Fruit fly (Drosophila melanogaster) whole organism: Measurements from ENCODE around the gene Cep290.
A peak's percentile ranks its signal among the peaks of the same experiment; 100 is the strongest.

Experiments used
- CG8478 ChIP-seq: fragments of >200 bp; optimal IDR thresholded peaks from 2 replicates; lab custom pipeline; 2018; ENCODE audit warnings: inconsistent platforms
- Dll ChIP-seq: fragments of >200 bp; optimal IDR thresholded peaks from 2 replicates; lab custom pipeline; 2017
- EcR ChIP-seq, 2 experiments: fragments of >200 bp; optimal IDR thresholded peaks; 2 replicates each; lab custom pipeline; 2017; ENCODE audit warnings: missing biosample characterization in 2 of 2, missing genetic modification characterization in 2 of 2, missing genetic modification reagents in 2 of 2
- pan ChIP-seq: fragments of >200 bp; optimal IDR thresholded peaks from 2 replicates; lab custom pipeline; 2017
- psq ChIP-seq: fragments of >200 bp; optimal IDR thresholded peaks from 2 replicates; lab custom pipeline; 2017
- usp ChIP-seq: fragments of >200 bp; optimal IDR thresholded peaks from 2 replicates; lab custom pipeline; 2017; ENCODE audit warnings: missing biosample characterization, missing genetic modification characterization, mixed read lengths

The Cep290 gene

DNA sequence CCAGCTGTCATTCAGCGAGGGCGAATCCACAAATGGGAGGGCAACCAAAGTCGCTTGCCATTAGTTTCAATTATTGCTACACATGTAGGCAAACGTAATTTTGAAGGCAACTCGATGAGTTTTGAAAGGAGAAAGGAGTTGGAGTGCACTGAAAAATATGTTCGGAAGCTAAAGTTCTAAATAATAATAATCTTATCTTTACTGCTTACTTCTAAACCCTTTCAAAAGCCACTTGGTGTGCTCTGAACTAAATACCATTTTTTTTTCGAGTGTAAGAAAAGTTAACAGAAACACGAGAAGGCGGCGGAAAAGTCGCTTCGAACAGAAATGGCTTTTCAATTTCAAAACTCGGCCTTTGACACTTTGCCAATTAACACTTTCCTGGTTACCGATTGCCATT lies at the start of gene Cep290:
Gene Cep290 (plus strand): TSS at position 301 of the 400 bp plus-strand sequence.
- TF ChIP-seq Dll (lab: Kevin White, UChicago) = no peak
- no peak for TF ChIP-seq EcR (GFP tag; optimal IDR thresholded peaks at IDR 0.05; lab: Kevin White, UChicago)
- TF ChIP-seq usp (GFP tag; lab: Kevin White, UChicago) = no peak
- TF ChIP-seq pan (lab: Kevin White, UChicago) = no peak
- TF ChIP-seq psq = no peak
- TF ChIP-seq CG8478 = no peak

DNA sequence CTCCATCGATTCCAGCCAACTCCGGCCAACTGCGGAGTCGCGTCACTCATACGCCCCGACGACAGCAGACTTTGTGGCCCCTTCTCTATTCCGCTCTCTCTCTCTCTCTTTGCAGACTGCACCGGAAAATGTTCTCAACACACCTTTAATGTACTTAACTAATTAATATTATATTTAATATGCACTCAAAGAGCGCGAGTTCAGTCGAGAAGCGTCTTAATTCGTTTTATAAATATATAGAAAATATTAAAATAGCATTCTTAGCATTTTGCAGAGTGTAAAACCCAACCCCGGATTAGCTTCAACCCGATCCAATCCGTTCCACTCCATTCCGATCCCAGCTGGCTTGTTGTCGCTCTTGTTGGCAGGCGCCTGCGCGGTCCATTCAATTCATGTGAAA lies 49.3 kb upstream of the Cep290 start:
- no peak for TF ChIP-seq EcR (GFP tag; optimal IDR thresholded peaks at IDR 0.05; lab: Kevin White, UChicago)
- TF ChIP-seq CG8478 = no peak
- TF ChIP-seq psq = no peak
- no peak for TF ChIP-seq pan (lab: Kevin White, UChicago)
- TF ChIP-seq usp (GFP tag; lab: Kevin White, UChicago) = no peak
- no peak for TF ChIP-seq Dll (lab: Kevin White, UChicago)

DNA sequence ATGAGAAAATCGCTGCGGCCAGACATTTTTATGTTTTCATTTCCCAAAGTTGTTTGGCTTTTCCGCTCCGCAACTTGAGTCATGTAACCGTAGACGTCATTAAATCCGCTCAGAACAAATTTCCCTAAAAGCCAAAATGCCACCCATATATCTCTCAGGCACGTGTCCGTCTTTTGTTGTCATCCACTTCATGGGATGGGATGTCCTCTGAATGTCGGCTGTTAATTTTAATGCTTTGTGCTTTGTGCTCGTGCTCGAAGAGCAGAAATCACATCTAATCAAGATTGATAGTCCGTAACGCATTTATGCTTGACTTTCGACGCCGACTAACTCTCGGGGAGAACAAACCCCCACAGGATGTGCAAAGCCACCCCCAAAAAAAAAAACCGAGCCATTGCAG lies 48.7 kb upstream of the Cep290 start:
- TF ChIP-seq EcR (GFP tag; optimal IDR thresholded peaks at IDR 0.05; lab: Kevin White, UChicago) (no peak), psq (no peak), CG8478 (no peak), pan (lab: Kevin White, UChicago) (no peak), usp (GFP tag; lab: Kevin White, UChicago) (no peak), Dll (lab: Kevin White, UChicago) (no peak)

DNA sequence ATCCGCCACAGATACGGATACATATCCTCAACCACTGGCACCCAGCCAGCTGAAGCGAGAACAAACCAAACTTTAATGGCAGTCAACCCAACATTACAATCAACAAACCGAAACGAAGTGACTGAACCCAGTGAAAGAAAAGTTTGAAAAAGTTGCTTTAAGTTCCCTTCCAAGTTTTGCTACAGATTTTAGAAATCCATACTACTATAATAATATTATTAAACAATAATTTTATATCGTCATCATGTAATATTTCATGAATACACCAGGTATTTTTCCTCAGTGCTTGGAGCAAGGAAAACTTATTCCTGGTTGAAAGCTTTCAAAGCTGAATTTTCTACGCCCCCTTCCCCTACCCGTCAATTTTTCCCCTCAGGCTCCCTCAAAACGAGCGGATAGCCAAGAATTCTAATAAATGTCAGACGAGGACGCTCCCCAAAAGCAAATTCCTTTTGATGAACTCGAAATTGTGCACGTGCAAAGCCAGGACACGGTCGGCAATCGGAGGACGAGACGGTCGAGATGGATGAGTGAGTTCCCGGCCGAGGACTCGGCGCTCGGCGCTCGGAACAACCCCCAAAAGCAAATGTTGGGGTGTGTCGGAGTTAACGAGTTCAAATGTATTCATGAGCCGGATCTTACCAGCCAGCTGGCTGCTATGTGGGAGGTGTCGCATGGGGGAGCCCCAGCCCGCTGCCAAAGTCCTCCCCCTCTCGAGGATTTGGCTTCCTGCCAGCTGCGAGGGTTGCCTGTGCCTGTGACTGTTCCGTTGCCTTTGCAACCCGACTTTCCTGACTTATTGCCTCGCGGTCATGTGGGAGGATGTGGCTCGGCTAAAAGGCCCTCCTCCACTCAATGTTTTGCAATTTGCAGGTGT lies 46.6 kb upstream of the Cep290 start:
- TF ChIP-seq CG8478 (no peak), usp (GFP tag; lab: Kevin White, UChicago) (no peak), EcR (GFP tag; optimal IDR thresholded peaks at IDR 0.05; lab: Kevin White, UChicago) (no peak), pan (lab: Kevin White, UChicago) (no peak), Dll (lab: Kevin White, UChicago) (no peak), psq (no peak)

DNA sequence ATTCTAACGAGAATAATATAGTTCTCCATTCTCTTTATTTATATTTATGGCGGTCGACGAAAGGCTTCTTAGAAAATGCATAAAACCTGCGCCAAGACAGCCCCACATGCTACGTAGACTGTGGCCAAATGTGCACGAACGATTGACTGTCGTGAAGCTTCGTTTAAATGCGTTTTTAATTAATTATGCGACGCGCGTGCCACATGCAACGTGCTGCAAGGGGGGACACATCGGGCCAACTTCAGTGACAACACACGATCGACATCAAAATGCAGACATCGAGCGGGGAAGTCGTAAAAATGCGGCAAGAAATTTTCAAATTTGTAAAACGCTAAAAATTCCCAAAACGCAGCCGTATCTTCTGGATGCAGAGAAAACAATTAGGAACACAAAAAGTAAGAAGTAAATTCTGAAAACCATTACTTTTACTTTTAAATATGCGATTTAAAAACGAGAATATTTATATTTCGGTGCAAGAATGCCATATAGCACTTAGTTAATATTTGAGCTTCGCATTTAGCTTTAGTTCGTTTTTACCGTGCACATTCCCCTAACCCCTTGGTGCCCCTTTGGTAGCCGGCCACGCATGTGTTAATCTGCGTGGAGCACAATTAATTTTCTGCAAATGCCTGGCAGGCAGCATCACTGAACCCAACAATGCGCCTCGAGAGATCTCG lies 43.8 kb upstream of the Cep290 start:
- no peak for TF ChIP-seq EcR (GFP tag; optimal IDR thresholded peaks at IDR 0.05; lab: Kevin White, UChicago)
- TF ChIP-seq CG8478 = no peak
- TF ChIP-seq pan (lab: Kevin White, UChicago) = no peak
- no peak for TF ChIP-seq Dll (lab: Kevin White, UChicago)
- no peak for TF ChIP-seq psq
- no peak for TF ChIP-seq usp (GFP tag; lab: Kevin White, UChicago)

DNA sequence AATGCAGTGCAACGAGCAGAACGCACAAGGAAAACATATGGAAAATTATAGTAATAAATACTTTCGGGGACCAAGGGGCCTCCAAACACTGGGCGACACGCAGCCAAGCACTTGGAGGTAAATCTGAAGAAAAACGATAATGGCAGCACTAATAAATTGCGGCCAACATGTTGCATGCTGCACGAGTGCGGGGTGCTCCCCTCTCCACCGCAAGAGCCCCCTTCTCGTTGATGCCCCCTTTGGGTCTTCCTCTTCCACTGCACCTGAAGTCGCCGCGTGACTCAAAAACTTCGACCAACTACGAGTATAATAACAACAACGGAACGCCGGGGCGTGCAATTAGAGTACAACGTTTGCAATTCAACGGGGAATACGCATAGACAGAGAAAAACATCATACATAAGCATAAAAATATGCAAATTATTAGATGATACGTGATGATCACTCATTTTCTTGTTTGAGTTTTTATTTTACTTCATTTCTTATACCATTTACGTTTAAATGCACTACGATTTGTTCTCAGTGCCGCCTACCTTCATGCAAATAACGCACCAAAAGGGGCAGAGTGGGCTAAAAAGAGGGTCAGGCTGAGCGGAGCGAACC lies 41.8 kb upstream of the Cep290 start:
- TF ChIP-seq CG8478 (no peak), pan (lab: Kevin White, UChicago) (no peak), Dll (lab: Kevin White, UChicago) (peak; percentile 68), EcR (GFP tag; optimal IDR thresholded peaks at IDR 0.05; lab: Kevin White, UChicago) (no peak), usp (GFP tag; lab: Kevin White, UChicago) (no peak), psq (no peak)

DNA sequence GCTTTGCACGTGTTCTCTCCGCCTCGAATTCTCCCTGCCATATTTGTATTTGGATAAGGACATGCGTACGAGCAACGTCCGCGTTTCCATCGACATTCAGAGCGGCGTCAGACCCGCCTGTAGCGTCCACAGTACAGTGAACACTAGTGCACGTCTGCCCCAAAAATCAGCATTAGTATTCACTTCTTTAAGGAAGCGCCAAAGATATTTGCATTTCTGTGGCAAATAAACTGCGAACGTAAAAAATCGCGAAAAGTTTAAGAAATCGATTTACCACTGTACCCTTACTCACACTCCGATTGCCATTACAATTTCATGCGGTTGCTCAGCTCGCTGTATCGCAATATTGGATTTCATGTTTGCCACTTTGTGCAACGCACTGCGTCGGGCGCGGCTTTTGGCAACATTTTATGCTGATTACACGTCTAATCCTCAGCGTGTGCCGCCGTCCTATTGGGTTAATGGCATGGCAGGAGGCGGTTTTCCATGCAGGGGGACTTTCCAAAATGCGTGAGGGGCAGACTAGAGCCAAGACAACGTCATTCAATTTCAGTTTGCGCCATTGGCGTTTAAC lies 40.9 kb upstream of the Cep290 start:
- TF ChIP-seq Dll (lab: Kevin White, UChicago) = no peak
- TF ChIP-seq pan (lab: Kevin White, UChicago) = no peak
- TF ChIP-seq EcR (GFP tag; optimal IDR thresholded peaks at IDR 0.05; lab: Kevin White, UChicago) = no peak
- no peak for TF ChIP-seq usp (GFP tag; lab: Kevin White, UChicago)
- TF ChIP-seq psq = no peak
- TF ChIP-seq CG8478 = no peak

DNA sequence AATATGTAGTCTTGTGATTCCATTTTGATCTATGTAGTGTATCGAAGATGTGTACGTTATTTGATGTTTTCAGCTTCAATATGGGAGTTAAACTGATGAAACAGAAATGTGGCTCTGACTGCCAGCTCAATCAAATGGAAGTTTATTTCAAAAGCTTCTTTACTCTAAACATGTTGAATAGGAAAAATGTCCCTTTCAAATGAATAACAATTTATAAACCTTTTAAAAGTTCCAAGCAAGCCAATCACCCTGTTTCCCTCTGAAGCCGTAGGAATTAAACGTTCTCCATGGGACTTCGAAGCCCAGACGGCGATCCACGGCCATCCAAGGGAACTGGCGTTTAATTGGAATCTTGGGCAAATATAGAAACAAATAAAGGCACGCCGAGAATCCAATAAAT lies 39.8 kb upstream of the Cep290 start, which contains the start of gene CG13898:
Gene CG13898 (minus strand): TSS at position 101 of the 400 bp plus-strand sequence.
- TF ChIP-seq pan (lab: Kevin White, UChicago) = no peak
- TF ChIP-seq usp (GFP tag; lab: Kevin White, UChicago) = no peak
- no peak for TF ChIP-seq Dll (lab: Kevin White, UChicago)
- no peak for TF ChIP-seq psq

DNA sequence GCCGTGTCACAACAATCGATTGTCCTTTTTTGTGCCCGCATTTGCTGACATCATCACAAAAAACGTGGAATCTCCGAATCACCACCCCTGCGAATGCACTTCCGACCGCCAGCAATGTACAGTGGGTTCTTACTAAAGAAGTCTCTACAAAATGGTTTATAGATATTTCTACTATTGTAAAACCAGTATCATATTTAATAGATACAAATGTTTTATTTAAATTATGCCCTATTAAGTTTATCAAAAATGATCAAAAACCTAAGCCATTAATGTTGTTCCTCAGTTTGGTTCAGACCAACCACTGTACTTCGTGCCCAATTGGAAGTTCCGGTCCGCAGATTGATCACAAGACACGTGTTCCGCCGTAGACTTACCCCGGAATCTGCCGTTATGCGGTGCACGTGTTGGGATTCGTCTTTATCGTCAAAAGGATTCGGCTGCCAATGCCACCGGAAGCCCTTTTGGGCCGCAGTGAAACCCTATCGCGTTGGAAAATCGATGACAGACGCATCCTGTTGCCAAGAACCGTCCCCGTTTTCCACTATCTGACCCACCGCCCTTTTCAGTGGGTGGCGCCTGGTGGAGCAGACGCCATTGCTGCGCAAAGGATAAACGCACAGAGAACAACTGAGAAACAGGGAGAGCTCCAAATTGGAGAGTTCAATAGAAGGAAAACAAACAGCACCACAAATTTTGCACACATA lies 39.0 kb upstream of the Cep290 start:
- TF ChIP-seq psq (no peak), CG8478 (no peak), Dll (lab: Kevin White, UChicago) (no peak), usp (GFP tag; lab: Kevin White, UChicago) (no peak), EcR (GFP tag; optimal IDR thresholded peaks at IDR 0.05; lab: Kevin White, UChicago) (no peak)

DNA sequence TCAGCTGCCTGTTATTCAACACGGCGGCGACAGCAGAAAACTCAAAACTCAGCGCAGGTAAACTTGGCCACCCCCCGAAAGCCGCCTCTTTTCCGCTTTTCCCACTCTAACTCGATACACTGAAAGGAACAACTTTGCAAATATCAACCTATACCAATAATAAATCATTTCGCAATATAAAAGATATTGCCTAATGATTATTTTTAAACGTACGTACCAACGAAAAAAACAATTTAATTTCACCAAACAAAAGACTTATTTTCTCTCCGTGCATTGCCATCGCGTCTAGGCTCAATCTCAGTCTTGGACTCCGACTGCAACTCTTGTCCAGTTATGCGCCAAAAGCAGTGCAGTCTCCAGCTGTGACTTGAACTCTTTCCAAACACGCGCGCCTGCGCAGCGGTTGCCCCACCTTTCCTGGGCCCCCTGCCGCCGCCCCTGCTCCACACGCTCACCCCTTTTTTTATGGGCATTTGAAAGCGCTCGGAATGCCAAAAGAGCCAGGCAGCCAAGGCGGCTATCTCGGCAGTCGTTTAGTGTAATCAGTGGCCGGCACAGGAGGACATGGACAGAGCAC lies 38.0 kb upstream of the Cep290 start:
- TF ChIP-seq usp (GFP tag; lab: Kevin White, UChicago) (no peak), CG8478 (no peak), psq (no peak), Dll (lab: Kevin White, UChicago) (no peak), pan (lab: Kevin White, UChicago) (no peak), EcR (GFP tag; optimal IDR thresholded peaks at IDR 0.05; lab: Kevin White, UChicago) (no peak)
